Fruit fly (Drosophila melanogaster): ENCODE measurements around the gene CG33177.
A peak's percentile ranks its signal among the peaks of the same experiment; 100 is the strongest.

CG33177 gene

DNA sequence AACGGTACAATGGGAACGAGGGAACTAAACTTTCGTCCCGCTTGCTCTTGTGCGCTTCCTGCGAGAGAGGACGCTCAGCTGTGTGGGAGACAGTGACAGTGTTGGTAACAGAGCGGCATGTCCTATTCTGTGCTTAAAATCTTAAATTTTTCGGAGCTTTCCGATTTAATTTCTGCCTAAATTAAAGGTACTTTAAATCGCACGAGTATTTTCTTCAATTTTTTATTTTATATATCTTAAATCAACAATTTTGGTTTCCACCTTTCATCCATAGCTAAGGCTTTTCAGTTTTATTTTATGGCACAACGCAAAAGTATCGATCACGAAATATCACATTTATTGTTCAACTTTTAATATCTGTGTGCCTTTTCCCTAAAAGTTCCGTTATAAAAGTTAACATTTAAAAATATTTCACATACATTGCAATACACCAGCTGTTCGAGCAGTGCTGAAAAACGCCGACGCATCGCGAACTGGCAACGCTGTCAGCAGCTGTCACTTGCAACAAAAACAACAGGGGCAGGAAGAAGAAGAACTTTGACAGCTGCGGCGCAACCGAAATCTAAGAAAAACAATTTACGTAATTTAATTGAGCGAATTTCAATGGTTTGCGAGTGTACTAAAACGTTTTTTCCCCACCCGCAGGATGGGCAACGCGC is 17.6 kb upstream of the CG33177 start, which contains the start of the genes hiw and ND-B18 (continued):
- TF ChIP-seq sug (tag; optimal IDR thresholded peaks at IDR 0.05) (no peak), CG6654 (GFP tag; optimal IDR thresholded peaks at IDR 0.05) (no peak), CG33213 (GFP tag; optimal IDR thresholded peaks at IDR 0.05) (peak; percentile 32), danr (GFP tag; IDR thresholded peaks at IDR 0.05) (no peak), CG12659 (GFP tag; optimal IDR thresholded peaks at IDR 0.05) (peak; percentile 71), E2f2 (GFP tag; IDR thresholded peaks at IDR 0.05) (peak; percentile 69), emc (GFP tag; optimal IDR thresholded peaks at IDR 0.05) (no peak), sna (GFP tag; IDR thresholded peaks at IDR 0.05; ENCODE audit: partially characterized antibody) (0 out of 2 replicates have a peak, but pooled peaks have one; percentile 22), phol (tag; optimal IDR thresholded peaks at IDR 0.05) (peak; percentile 37), Dad (GFP tag; optimal IDR thresholded peaks at IDR 0.05) (no peak), ranshi (GFP tag; IDR thresholded peaks at IDR 0.05) (0 out of 2 replicates have a peak, but pooled peaks have one; percentile 15), onecut (GFP tag; IDR thresholded peaks at IDR 0.05) (no peak), CG8290 (GFP tag; optimal IDR thresholded peaks at IDR 0.05) (peak; percentile 13), CG8290 (tag; optimal IDR thresholded peaks at IDR 0.05) (no peak), knrl (GFP tag; IDR thresholded peaks at IDR 0.05; ENCODE audit: partially characterized antibody) (peak; percentile 20; the same call in 1 of the 3 replicates), CG14710 (tag; optimal IDR thresholded peaks at IDR 0.05) (peak; percentile 46), amos (GFP tag; IDR thresholded peaks at IDR 0.05; ENCODE audit: partially characterized antibody) (peak; percentile 38; the same call in 1 of the 2 replicates), CG13287 (GFP tag; IDR thresholded peaks at IDR 0.05; ENCODE audit: partially characterized antibody) (peak; percentile 34; the same call in 1 of the 2 replicates), Pdp1 (GFP tag; optimal IDR thresholded peaks at IDR 0.05) (peak in 1 of 2 experiments; percentile 93), chm (GFP tag; IDR thresholded peaks at IDR 0.05) (0 out of 2 replicates have a peak, but pooled peaks have one; percentile 50), Hr78 (GFP tag; optimal IDR thresholded peaks at IDR 0.05) (no peak), vvl (GFP tag; IDR thresholded peaks at IDR 0.05) (0 out of 2 replicates have a peak, but pooled peaks have one; percentile 12), CG11560 (tag; IDR thresholded peaks at IDR 0.05) (no peak), B-H2 (GFP tag; optimal IDR thresholded peaks at IDR 0.05) (peak; percentile 43), CG1233 (GFP tag; optimal IDR thresholded peaks at IDR 0.05) (no peak), CG15514 (GFP tag; optimal IDR thresholded peaks at IDR 0.05) (peak; percentile 56), ap (GFP tag; IDR thresholded peaks at IDR 0.05) (no peak)

DNA sequence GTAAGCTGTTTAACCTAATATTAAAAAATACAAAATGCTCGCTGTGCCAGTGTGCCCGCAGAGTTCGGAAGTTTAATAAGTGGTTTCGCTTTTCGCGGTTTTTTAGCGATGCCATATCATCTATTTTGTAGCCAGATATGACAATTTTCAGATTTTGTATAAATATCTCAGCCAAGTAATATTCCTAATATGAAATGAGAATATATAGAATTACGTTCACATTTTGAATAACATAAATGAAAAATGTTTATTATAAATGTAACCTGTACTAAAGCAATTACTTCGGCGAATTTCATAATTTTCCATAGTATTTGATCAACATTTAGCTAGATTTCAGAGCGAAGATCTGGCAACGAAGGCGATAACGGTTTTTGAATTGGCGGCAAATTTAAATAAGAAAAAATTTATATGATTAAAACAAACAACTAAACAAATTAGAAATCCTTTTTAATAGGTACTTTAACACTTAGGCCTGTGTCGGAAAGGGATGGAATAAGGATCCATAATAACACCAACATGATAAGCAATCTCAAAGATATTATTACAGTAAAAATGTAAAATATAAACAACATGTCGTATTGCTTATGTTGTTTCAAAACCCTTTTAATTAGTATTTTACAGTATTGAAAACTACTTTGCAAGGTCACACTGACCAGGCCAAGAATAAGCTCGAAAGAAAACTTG is 14.7 kb upstream of the CG33177 start, which contains the start of the genes opm and dob:
TSS of gene opm (minus strand) at position 59 of the 684 bp plus-strand sequence.
TSS of gene dob (plus strand) at position 634 of the 684 bp plus-strand sequence.
- TF ChIP-seq CG14667 (GFP tag; IDR thresholded peaks at IDR 0.05) = no peak
- TF ChIP-seq CG10565 (GFP tag; optimal IDR thresholded peaks at IDR 0.05) = no peak
- no peak for TF ChIP-seq MESR4 (GFP tag; optimal IDR thresholded peaks at IDR 0.05)
- peak; percentile 13 for TF ChIP-seq CG1603 (tag; optimal IDR thresholded peaks at IDR 0.05)
- TF ChIP-seq crp (GFP tag; optimal IDR thresholded peaks at IDR 0.05) = peak in 1 of 2 experiments; percentile 66
- no peak for TF ChIP-seq Oaz (GFP tag; IDR thresholded peaks at IDR 0.05)
- no peak for TF ChIP-seq CG9932 (GFP tag; IDR thresholded peaks at IDR 0.05)
- TF ChIP-seq sc (optimal IDR thresholded peaks at IDR 0.05) = no peak
- TF ChIP-seq sc (GFP tag; optimal IDR thresholded peaks at IDR 0.05) = no peak
- TF ChIP-seq Sox100B (GFP tag; optimal IDR thresholded peaks at IDR 0.05) = no peak
- no peak for TF ChIP-seq Doc3 (GFP tag; IDR thresholded peaks at IDR 0.05; ENCODE audit: partially characterized antibody)
- no peak for TF ChIP-seq emc (GFP tag; optimal IDR thresholded peaks at IDR 0.05)
- no peak for TF ChIP-seq wdn (GFP tag; IDR thresholded peaks at IDR 0.05)
- no peak for TF ChIP-seq CG6272 (GFP tag; IDR thresholded peaks at IDR 0.05)
- no peak for TF ChIP-seq tna (GFP tag; IDR thresholded peaks at IDR 0.05; ENCODE audit: partially characterized antibody)
- TF ChIP-seq D19A (tag; optimal IDR thresholded peaks at IDR 0.05) = no peak
- TF ChIP-seq twi (tag; optimal IDR thresholded peaks at IDR 0.05) = no peak
- TF ChIP-seq CG17359 (tag; optimal IDR thresholded peaks at IDR 0.05) = no peak
- TF ChIP-seq otp (GFP tag; IDR thresholded peaks at IDR 0.05) = no peak
- TF ChIP-seq CG17568 (GFP tag; optimal IDR thresholded peaks at IDR 0.05) = no peak
- no peak for TF ChIP-seq Sox102F (GFP tag; optimal IDR thresholded peaks at IDR 0.05)
- TF ChIP-seq CG16813 (GFP tag; IDR thresholded peaks at IDR 0.05; ENCODE audit: partially characterized antibody) = no peak

All from whole organism, embryonic.